Fruit fly (Drosophila melanogaster) whole organism, wandering third instar larva: ENCODE results near the gene Mtch.

Experiments used
- Abd-B ChIP-seq: fragments of >200 bp; optimal IDR thresholded peaks from 2 replicates; lab custom pipeline; 2017; ENCODE audit warnings: missing biosample characterization, missing genetic modification characterization
- CG32264 ChIP-seq: fragments of 200-800 bp; sonication (Bioruptor generic); optimal IDR thresholded peaks from 2 replicates; lab custom pipeline; 2016; ENCODE audit warnings: missing biosample characterization, missing genetic modification characterization
- CG9705 ChIP-seq: fragments of 200-800 bp; sonication (Bioruptor generic); optimal IDR thresholded peaks from 2 replicates; lab custom pipeline; 2018; ENCODE audit warnings: missing biosample characterization, mild to moderate bottlenecking, missing genetic modification characterization
- CrebA ChIP-seq: fragments of 200-800 bp; sonication (Bioruptor generic); optimal IDR thresholded peaks from 2 replicates; lab custom pipeline; 2016; ENCODE audit warnings: missing biosample characterization, mild to moderate bottlenecking, missing genetic modification characterization, borderline replicate concordance
- Dfd ChIP-seq: fragments of >200 bp; optimal IDR thresholded peaks from 2 replicates; lab custom pipeline; 2017; ENCODE audit warnings: missing biosample characterization, missing genetic modification characterization
- Dif ChIP-seq: fragments of 200-275, 200-300 bp; sonication (Bioruptor generic); optimal IDR thresholded peaks from 2 replicates; lab custom pipeline; 2018; ENCODE audit warnings: missing biosample characterization, missing genetic modification characterization; ENCODE audit not compliant: partially characterized antibody
- GATAd ChIP-seq: sonication (Bioruptor generic); optimal IDR thresholded peaks from 2 replicates; lab custom pipeline; 2016; ENCODE audit warnings: missing biosample characterization, missing genetic modification characterization
- HLH106 ChIP-seq: fragments of 200-800 bp; optimal IDR thresholded peaks from 3 replicates; lab custom pipeline; 2019; ENCODE audit warnings: missing biosample characterization, mild to moderate bottlenecking, missing genetic modification characterization, moderate library complexity
- Hnf4 ChIP-seq: fragments of 200-800 bp; sonication (Bioruptor generic); optimal IDR thresholded peaks from 2 replicates; lab custom pipeline; 2016; ENCODE audit warnings: missing biosample characterization, mild to moderate bottlenecking, missing genetic modification characterization
- Hr78 ChIP-seq: fragments of >200 bp; optimal IDR thresholded peaks from 2 replicates; lab custom pipeline; 2017; ENCODE audit warnings: missing biosample characterization, missing genetic modification characterization
- Hr83 ChIP-seq: fragments of 200-300 bp; sonication (Bioruptor generic); optimal IDR thresholded peaks from 2 replicates; lab custom pipeline; 2016; ENCODE audit warnings: missing biosample characterization, mild to moderate bottlenecking, missing genetic modification characterization, moderate library complexity; ENCODE audit not compliant: poor library complexity, severe bottlenecking
- Jra ChIP-seq: sonication (Bioruptor generic); optimal IDR thresholded peaks from 2 replicates; lab custom pipeline; 2016; ENCODE audit warnings: missing biosample characterization, missing genetic modification characterization
- Mio ChIP-seq: sonication (Bioruptor generic); optimal IDR thresholded peaks from 2 replicates; lab custom pipeline; 2016; ENCODE audit warnings: missing biosample characterization, missing genetic modification characterization
- Myc ChIP-seq: fragments of >200 bp; optimal IDR thresholded peaks from 2 replicates; lab custom pipeline; 2017
- N ChIP-seq: fragments of >200 bp; optimal IDR thresholded peaks from 2 replicates; lab custom pipeline; 2018; ENCODE audit warnings: missing biosample characterization, missing external identifiers, missing genetic modification characterization
- OdsH ChIP-seq: fragments of 200-800 bp; sonication (Bioruptor generic); optimal IDR thresholded peaks from 2 replicates; lab custom pipeline; 2016; ENCODE audit warnings: missing biosample characterization, mild to moderate bottlenecking, missing genetic modification characterization
- Rel ChIP-seq, 2 experiments: fragments of 200-800 bp; sonication (Bioruptor generic) in 1 of 2; optimal IDR thresholded peaks; 2 replicates in 1 of 2; 3 replicates in 1 of 2; lab custom pipeline; 2016 to 2019; ENCODE audit warnings: mild to moderate bottlenecking in 2 of 2, missing biosample characterization in 2 of 2, missing genetic modification characterization in 2 of 2, moderate library complexity in 1 of 2
- Sp1 ChIP-seq: fragments of 200-800 bp; sonication (Bioruptor generic); optimal IDR thresholded peaks from 3 replicates; lab custom pipeline; 2019; ENCODE audit warnings: missing biosample characterization, mild to moderate bottlenecking, missing genetic modification characterization, moderate library complexity
- Vsx2 ChIP-seq: fragments of 200-300, 225-300 bp; sonication (Bioruptor generic); optimal IDR thresholded peaks from 2 replicates; lab custom pipeline; 2018; ENCODE audit warnings: missing biosample characterization, missing genetic modification characterization; ENCODE audit not compliant: partially characterized antibody
- br ChIP-seq: fragments of 200-800 bp; sonication (Bioruptor generic); optimal IDR thresholded peaks from 2 replicates; lab custom pipeline; 2016; ENCODE audit warnings: missing biosample characterization, missing genetic modification characterization
- brk ChIP-seq: fragments of 200-800 bp; sonication (Bioruptor generic); optimal IDR thresholded peaks from 2 replicates; lab custom pipeline; 2016; ENCODE audit warnings: missing biosample characterization, mild to moderate bottlenecking, missing genetic modification characterization
- dl ChIP-seq, 2 experiments: fragments of 175-275, 200-275 bp in 1 of 2; fragments of 200-275 bp in 1 of 2; sonication (Bioruptor generic); optimal IDR thresholded peaks; lab custom pipeline; 2018; ENCODE audit warnings: mild to moderate bottlenecking in 2 of 2, missing biosample characterization in 2 of 2, missing genetic modification characterization in 2 of 2, moderate library complexity in 2 of 2; ENCODE audit not compliant: partially characterized antibody in 2 of 2, insufficient read depth in 1 of 2
- dmrt93B ChIP-seq: fragments of 200-800 bp; sonication (Bioruptor generic); optimal IDR thresholded peaks from 2 replicates; lab custom pipeline; 2018; ENCODE audit warnings: missing biosample characterization, mild to moderate bottlenecking, missing genetic modification characterization
- dsf ChIP-seq: sonication (Bioruptor generic); optimal IDR thresholded peaks from 2 replicates; lab custom pipeline; 2016; ENCODE audit warnings: missing biosample characterization, missing genetic modification characterization, borderline replicate concordance
- ey ChIP-seq: fragments of 200-800 bp; sonication (Bioruptor generic); optimal IDR thresholded peaks from 2 replicates; lab custom pipeline; 2016; ENCODE audit warnings: missing biosample characterization, missing genetic modification characterization
- foxo ChIP-seq, 2 experiments: fragments of 200-800 bp; sonication (Bioruptor generic); optimal IDR thresholded peaks; 2 replicates in 1 of 2; 3 replicates in 1 of 2; lab custom pipeline; 2016 to 2017; ENCODE audit warnings: missing biosample characterization in 2 of 2, missing genetic modification characterization in 2 of 2
- fru ChIP-seq: fragments of 200-800 bp; sonication (Bioruptor generic); optimal IDR thresholded peaks from 3 replicates; lab custom pipeline; 2016; ENCODE audit warnings: missing biosample characterization, mild to moderate bottlenecking, missing genetic modification characterization
- h ChIP-seq: fragments of 200-800 bp; sonication (Bioruptor generic); optimal IDR thresholded peaks from 3 replicates; lab custom pipeline; 2016; ENCODE audit warnings: missing biosample characterization, mild to moderate bottlenecking, missing genetic modification characterization
- jim ChIP-seq: fragments of 175-275, 200-325 bp; sonication (Bioruptor generic); optimal IDR thresholded peaks from 2 replicates; lab custom pipeline; 2016; ENCODE audit warnings: missing biosample characterization, mild to moderate bottlenecking, missing genetic modification characterization
- lola ChIP-seq: fragments of >200 bp; optimal IDR thresholded peaks from 2 replicates; lab custom pipeline; 2017; ENCODE audit warnings: missing biosample characterization, missing genetic modification characterization
- pan ChIP-seq: fragments of >200 bp; optimal IDR thresholded peaks from 2 replicates; lab custom pipeline; 2017
- psq ChIP-seq: fragments of 200-800 bp; sonication (Bioruptor generic); optimal IDR thresholded peaks from 3 replicates; lab custom pipeline; 2017; ENCODE audit warnings: missing biosample characterization, mild to moderate bottlenecking, missing genetic modification characterization, moderate library complexity
- rgr ChIP-seq: fragments of 200-800 bp; sonication (Bioruptor generic); optimal IDR thresholded peaks from 3 replicates; lab custom pipeline; 2016; ENCODE audit warnings: missing biosample characterization, mild to moderate bottlenecking, missing genetic modification characterization
- sage ChIP-seq: fragments of 200-800 bp; sonication (Bioruptor generic); optimal IDR thresholded peaks from 2 replicates; lab custom pipeline; 2016; ENCODE audit warnings: missing biosample characterization, mild to moderate bottlenecking, missing genetic modification characterization
- sv ChIP-seq: fragments of 200-800 bp; sonication (Bioruptor generic); optimal IDR thresholded peaks from 3 replicates; lab custom pipeline; 2016; ENCODE audit warnings: missing biosample characterization, missing genetic modification characterization
- tai ChIP-seq: sonication (Bioruptor generic); optimal IDR thresholded peaks from 2 replicates; lab custom pipeline; 2016; ENCODE audit warnings: missing biosample characterization, missing genetic modification characterization
- usp ChIP-seq: fragments of >200 bp; optimal IDR thresholded peaks from 2 replicates; lab custom pipeline; 2017; ENCODE audit warnings: missing biosample characterization, missing genetic modification characterization
- woc ChIP-seq: sonication (Bioruptor generic); optimal IDR thresholded peaks from 2 replicates; lab custom pipeline; 2016; ENCODE audit warnings: missing biosample characterization, mild to moderate bottlenecking, missing genetic modification characterization

The Mtch gene

dm6 chr3L:165981-166788 lies 18.2 kb upstream of the Mtch start:
- TF ChIP-seq OdsH (GFP tag; lab: Kevin White, UChicago) (peak; percentile 27), Hr83 (GFP tag; lab: Kevin White, UChicago) (no peak), dsf (no peak), Hnf4 (peak; percentile 1), lola (GFP tag; lab: Kevin White, UChicago) (no peak), HLH106 (tag; lab: Kevin White, UChicago) (peak; percentile 57), Vsx2 (no peak), sv (GFP tag; lab: Kevin White, UChicago) (no peak), Dif (no peak), rgr (GFP tag; lab: Kevin White, UChicago) (peak; percentile 33), foxo (GFP tag; optimal IDR thresholded peaks at IDR 0.05; lab: Kevin White, UChicago) (peak in 1 of 2 experiments; percentile 58), CG9705 (GFP tag; lab: Kevin White, UChicago) (no peak), ey (peak; percentile 50), fru (peak; percentile 77), Sp1 (GFP tag; lab: Kevin White, UChicago) (peak; percentile 54), woc (peak; percentile 14), h (GFP tag; lab: Kevin White, UChicago) (peak; percentile 60), Myc (lab: Kevin White, UChicago) (no peak), br (GFP tag; lab: Kevin White, UChicago) (peak; percentile 37)

dm6 chr3L:166789-167132 lies 17.7 kb upstream of the Mtch start:
- TF ChIP-seq CrebA (GFP tag; lab: Kevin White, UChicago): no peak
- no peak for TF ChIP-seq dl (GFP tag; optimal IDR thresholded peaks at IDR 0.05; lab: Kevin White, UChicago; ENCODE audit: insufficient read depth in 1 of 2, partially characterized antibody in 2 of 2)
- no peak for TF ChIP-seq Abd-B (GFP tag; lab: Kevin White, UChicago)
- TF ChIP-seq ey: peak; percentile 17
- TF ChIP-seq psq (GFP tag; lab: Kevin White, UChicago): peak; percentile 23
- TF ChIP-seq Rel (GFP tag; optimal IDR thresholded peaks at IDR 0.05; lab: Kevin White, UChicago): no peak
- no peak for TF ChIP-seq Rel (tag; optimal IDR thresholded peaks at IDR 0.05; lab: Kevin White, UChicago)
- TF ChIP-seq sage (GFP tag; lab: Kevin White, UChicago): no peak
- no peak for TF ChIP-seq Myc (lab: Kevin White, UChicago)
- TF ChIP-seq Jra (GFP tag; lab: Kevin White, UChicago): no peak
- TF ChIP-seq woc: peak; percentile 4
- no peak for TF ChIP-seq jim (GFP tag; lab: Kevin White, UChicago)
- TF ChIP-seq N: no peak
- TF ChIP-seq tai (GFP tag; lab: Kevin White, UChicago): no peak
- TF ChIP-seq Dfd: no peak
- peak; percentile 10 for TF ChIP-seq dmrt93B (GFP tag; lab: Kevin White, UChicago)
- no peak for TF ChIP-seq Vsx2
- TF ChIP-seq h (GFP tag; lab: Kevin White, UChicago): no peak
- TF ChIP-seq Hr78: no peak
- TF ChIP-seq HLH106 (tag; lab: Kevin White, UChicago): peak; percentile 17
- TF ChIP-seq br (GFP tag; lab: Kevin White, UChicago): no peak
- no peak for TF ChIP-seq sv (GFP tag; lab: Kevin White, UChicago)
- peak in 1 of 2 experiments; percentile 45 for TF ChIP-seq foxo (GFP tag; optimal IDR thresholded peaks at IDR 0.05; lab: Kevin White, UChicago)
- TF ChIP-seq lola (GFP tag; lab: Kevin White, UChicago): no peak
- TF ChIP-seq Hr83 (GFP tag; lab: Kevin White, UChicago): no peak
- no peak for TF ChIP-seq brk (GFP tag; lab: Kevin White, UChicago)
- TF ChIP-seq usp (GFP tag; lab: Kevin White, UChicago): no peak
- TF ChIP-seq CG9705 (GFP tag; lab: Kevin White, UChicago): no peak
- no peak for TF ChIP-seq Mio
- TF ChIP-seq OdsH (GFP tag; lab: Kevin White, UChicago): peak; percentile 17
- no peak for TF ChIP-seq GATAd (GFP tag; lab: Kevin White, UChicago)
- no peak for TF ChIP-seq dsf
- no peak for TF ChIP-seq pan (lab: Kevin White, UChicago)
- peak; percentile 16 for TF ChIP-seq Sp1 (GFP tag; lab: Kevin White, UChicago)
- TF ChIP-seq Dif: no peak
- no peak for TF ChIP-seq CG32264
- TF ChIP-seq Hnf4: no peak
- TF ChIP-seq rgr (GFP tag; lab: Kevin White, UChicago): no peak
- peak; percentile 65 for TF ChIP-seq fru
- TF ChIP-seq, all 38 proteins: peak for 9
